Worm (Caenorhabditis elegans): ENCODE measurements around the gene Y17D7B.4.

The Y17D7B.4 gene

DNA sequence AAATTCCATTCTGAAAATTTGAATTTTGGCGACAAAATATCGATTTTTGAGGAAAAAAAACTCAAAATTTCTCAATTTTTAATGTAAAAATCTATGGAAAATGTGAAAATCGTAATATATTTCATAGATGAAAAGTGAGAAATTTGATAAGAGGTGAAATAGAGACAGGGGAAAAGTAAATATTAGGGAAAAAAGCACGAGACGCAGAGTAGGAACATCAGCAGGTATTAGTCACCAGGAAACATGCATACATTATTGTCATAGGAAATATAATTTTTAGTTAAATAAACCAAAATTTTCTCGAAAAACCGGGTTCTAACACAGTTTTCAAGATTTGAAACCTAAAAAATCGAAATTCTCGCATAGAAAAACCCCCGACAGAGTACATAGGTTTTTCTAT is 24.3 kb upstream of the Y17D7B.4 start, which contains the start of gene nhr-170:
Gene nhr-170, minus strand, starts transcription at position 16 of the 400 bp plus-strand sequence.
- TF ChIP-seq B0310.2 (tag; optimal IDR thresholded peaks at IDR 0.05) (no peak), hmbx-1 (tag; optimal IDR thresholded peaks at IDR 0.05) (no peak), hnd-1 (tag; optimal IDR thresholded peaks at IDR 0.05) (no peak), flt-1 (GFP tag; IDR thresholded peaks at IDR 0.05) (no peak), pes-1 (GFP tag; IDR thresholded peaks at IDR 0.05) (no peak), F13C5.2 (tag; optimal IDR thresholded peaks at IDR 0.05) (no peak), tbx-11 (GFP tag; IDR thresholded peaks at IDR 0.05) (no peak), ceh-13 (GFP tag; optimal IDR thresholded peaks at IDR 0.05) (no peak), tbx-37 (GFP tag; conservative IDR thresholded peaks at IDR 0.05) (no peak)

- no peak for TF ChIP-seq tra-4 (tag; optimal IDR thresholded peaks at IDR 0.05)
- TF ChIP-seq scrt-1 (GFP tag; IDR thresholded peaks at IDR 0.05): no peak
- TF ChIP-seq flt-1 (GFP tag; IDR thresholded peaks at IDR 0.05): no peak
- no peak for TF ChIP-seq tbx-37 (GFP tag; conservative IDR thresholded peaks at IDR 0.05)
- no peak for TF ChIP-seq B0310.2 (tag; optimal IDR thresholded peaks at IDR 0.05)
- TF ChIP-seq hmbx-1 (tag; optimal IDR thresholded peaks at IDR 0.05): no peak
- no peak for TF ChIP-seq tbx-11 (GFP tag; IDR thresholded peaks at IDR 0.05)
- no peak for TF ChIP-seq ceh-13 (GFP tag; optimal IDR thresholded peaks at IDR 0.05)
- no peak for TF ChIP-seq ets-7 (tag; optimal IDR thresholded peaks at IDR 0.05)
- TF ChIP-seq pes-1 (GFP tag; IDR thresholded peaks at IDR 0.05): no peak
- no peak for TF ChIP-seq ama-1 (optimal IDR thresholded peaks at IDR 0.05)
- no peak for TF ChIP-seq hmg-4 (GFP tag; optimal IDR thresholded peaks at IDR 0.05)
- no peak for TF ChIP-seq sea-1 (GFP tag; conservative IDR thresholded peaks at IDR 0.05)
- no peak for TF ChIP-seq aly-1 (tag; optimal IDR thresholded peaks at IDR 0.05)
- TF ChIP-seq F13C5.2 (tag; optimal IDR thresholded peaks at IDR 0.05): no peak
Measured at ce11 chrV:18790658-18791057, 14.2 kb upstream of the Y17D7B.4 start, which contains the start of gene nhr-231. nhr-231 (plus strand) TSS chrV:18790958.

DNA sequence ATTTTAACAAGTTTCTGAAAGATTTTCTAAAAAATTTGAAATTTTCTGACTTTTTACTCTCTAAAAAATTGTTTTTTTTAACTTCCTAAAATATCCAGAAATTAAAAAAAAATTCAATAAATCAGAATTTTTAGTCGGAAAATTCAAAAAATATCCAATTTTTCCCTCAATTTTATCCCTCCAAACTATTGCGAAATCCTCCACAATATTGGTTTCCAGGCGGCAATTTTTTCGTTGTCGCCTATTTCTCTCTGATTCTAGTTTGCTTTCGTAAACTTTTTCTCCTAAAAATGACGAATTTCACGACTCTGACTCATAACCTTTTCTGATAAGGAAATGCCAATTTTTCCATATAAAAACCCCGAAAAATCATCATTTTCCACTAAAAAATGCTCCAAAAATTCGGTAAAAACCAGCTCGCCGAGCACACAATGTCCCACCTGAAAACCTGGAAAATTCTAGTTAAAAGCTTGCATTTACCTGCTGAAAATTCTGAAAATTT is 11.0 kb upstream of the Y17D7B.4 start, which contains the start of gene Y17D7B.2:
Gene Y17D7B.2, plus strand, starts transcription at position 323 of the 502 bp plus-strand sequence.
- TF ChIP-seq ceh-13 (GFP tag; optimal IDR thresholded peaks at IDR 0.05): no peak
- no peak for TF ChIP-seq hnd-1 (tag; optimal IDR thresholded peaks at IDR 0.05)
- no peak for TF ChIP-seq hmg-4 (GFP tag; optimal IDR thresholded peaks at IDR 0.05)
- TF ChIP-seq hmbx-1 (tag; optimal IDR thresholded peaks at IDR 0.05): no peak
- TF ChIP-seq flt-1 (GFP tag; IDR thresholded peaks at IDR 0.05): no peak
- no peak for TF ChIP-seq tbx-37 (GFP tag; conservative IDR thresholded peaks at IDR 0.05)
- TF ChIP-seq tbx-11 (GFP tag; IDR thresholded peaks at IDR 0.05): no peak
- TF ChIP-seq ama-1 (optimal IDR thresholded peaks at IDR 0.05): no peak
- no peak for TF ChIP-seq sea-1 (GFP tag; conservative IDR thresholded peaks at IDR 0.05)
- TF ChIP-seq ceh-36 (tag; optimal IDR thresholded peaks at IDR 0.05): no peak

ce11 chrV:18786694-18787093 is 10.2 kb upstream of the Y17D7B.4 start, which contains the start of gene Y17D7B.3:
Y17D7B.3 (minus strand) TSS chrV:18786794.
- TF ChIP-seq ets-7 (tag; optimal IDR thresholded peaks at IDR 0.05) (no peak), B0310.2 (tag; optimal IDR thresholded peaks at IDR 0.05) (no peak), hnd-1 (tag; optimal IDR thresholded peaks at IDR 0.05) (no peak), tra-4 (tag; optimal IDR thresholded peaks at IDR 0.05) (no peak), scrt-1 (GFP tag; IDR thresholded peaks at IDR 0.05) (no peak), sea-1 (GFP tag; conservative IDR thresholded peaks at IDR 0.05) (no peak), ama-1 (optimal IDR thresholded peaks at IDR 0.05) (no peak), tbx-37 (GFP tag; conservative IDR thresholded peaks at IDR 0.05) (no peak), flt-1 (GFP tag; IDR thresholded peaks at IDR 0.05) (no peak), ceh-13 (GFP tag; optimal IDR thresholded peaks at IDR 0.05) (no peak), pes-1 (GFP tag; IDR thresholded peaks at IDR 0.05) (no peak), tbx-11 (GFP tag; IDR thresholded peaks at IDR 0.05) (no peak)

DNA sequence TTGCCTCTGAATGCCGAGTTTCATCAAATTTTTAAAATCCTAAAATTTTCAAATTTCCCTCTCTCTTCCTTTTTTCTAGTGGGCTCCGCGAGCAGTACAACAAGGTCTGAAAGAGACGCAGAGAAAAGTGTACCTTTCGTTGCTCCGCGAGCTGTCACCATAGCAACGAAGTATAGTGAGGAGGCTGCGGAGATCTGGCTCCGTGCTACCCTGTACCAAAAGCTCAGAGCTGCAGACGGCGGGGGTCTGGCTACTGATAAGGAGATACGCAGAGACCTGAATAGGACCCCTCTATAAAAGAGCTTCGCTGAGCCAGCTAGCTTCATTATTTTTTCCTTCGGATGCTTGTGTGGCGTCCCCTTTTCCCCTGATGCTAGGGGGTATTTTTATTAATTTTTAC is 7.0 kb upstream of the Y17D7B.4 start, which contains the start of gene Y17D7B.10:
Gene Y17D7B.10, plus strand, starts transcription at position 243 of the 400 bp plus-strand sequence.
- no peak for TF ChIP-seq ceh-13 (GFP tag; optimal IDR thresholded peaks at IDR 0.05)
- TF ChIP-seq tra-4 (tag; optimal IDR thresholded peaks at IDR 0.05): no peak
- TF ChIP-seq sea-1 (GFP tag; conservative IDR thresholded peaks at IDR 0.05): no peak
- TF ChIP-seq hmg-4 (GFP tag; optimal IDR thresholded peaks at IDR 0.05): no peak
- TF ChIP-seq B0310.2 (tag; optimal IDR thresholded peaks at IDR 0.05): no peak
- TF ChIP-seq hmbx-1 (tag; optimal IDR thresholded peaks at IDR 0.05): no peak
- no peak for TF ChIP-seq hnd-1 (tag; optimal IDR thresholded peaks at IDR 0.05)
- TF ChIP-seq tbx-11 (GFP tag; IDR thresholded peaks at IDR 0.05): no peak
- no peak for TF ChIP-seq flt-1 (GFP tag; IDR thresholded peaks at IDR 0.05)
- no peak for TF ChIP-seq ama-1 (optimal IDR thresholded peaks at IDR 0.05)

- TF ChIP-seq flt-1 (GFP tag; IDR thresholded peaks at IDR 0.05) (no peak), ama-1 (optimal IDR thresholded peaks at IDR 0.05) (no peak), F13C5.2 (tag; optimal IDR thresholded peaks at IDR 0.05) (no peak), hmg-4 (GFP tag; optimal IDR thresholded peaks at IDR 0.05) (no peak), pes-1 (GFP tag; IDR thresholded peaks at IDR 0.05) (no peak), scrt-1 (GFP tag; IDR thresholded peaks at IDR 0.05) (no peak), tbx-11 (GFP tag; IDR thresholded peaks at IDR 0.05) (no peak), tra-4 (tag; optimal IDR thresholded peaks at IDR 0.05) (no peak), ceh-36 (tag; optimal IDR thresholded peaks at IDR 0.05) (no peak), hmbx-1 (tag; optimal IDR thresholded peaks at IDR 0.05) (no peak), tbx-37 (GFP tag; conservative IDR thresholded peaks at IDR 0.05) (no peak)
Measured at ce11 chrV:18782747-18783146, 6.3 kb upstream of the Y17D7B.4 start.

ce11 chrV:18780605-18781004 is 4.1 kb upstream of the Y17D7B.4 start:
- no peak for TF ChIP-seq F13C5.2 (tag; optimal IDR thresholded peaks at IDR 0.05)

DNA sequence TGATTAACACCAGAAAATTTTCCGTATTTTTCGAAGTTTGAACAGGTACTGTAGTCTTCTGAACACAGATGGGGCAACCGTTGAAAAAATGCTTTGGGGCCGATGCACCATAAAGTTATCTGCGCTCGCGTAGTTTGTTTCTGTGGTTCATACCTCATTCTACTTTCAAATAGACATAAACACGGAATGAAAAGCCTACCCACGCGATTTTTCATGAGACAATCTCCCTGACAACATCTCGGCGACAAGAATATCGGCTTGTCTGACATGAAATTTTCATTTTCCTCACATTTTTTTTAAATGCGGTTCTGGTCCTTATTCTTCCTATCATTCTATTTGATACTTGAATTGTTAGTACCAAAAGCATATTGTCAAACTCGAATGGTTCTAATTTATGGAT is 3.7 kb downstream of the Y17D7B.4 start, which contains the start of gene clec-257:
Gene clec-257, plus strand, starts transcription at position 301 of the 400 bp plus-strand sequence.
- TF ChIP-seq aly-1 (tag; optimal IDR thresholded peaks at IDR 0.05) (no peak), tbx-37 (GFP tag; conservative IDR thresholded peaks at IDR 0.05) (no peak), flt-1 (GFP tag; IDR thresholded peaks at IDR 0.05) (no peak), tra-4 (tag; optimal IDR thresholded peaks at IDR 0.05) (no peak), sea-1 (GFP tag; conservative IDR thresholded peaks at IDR 0.05) (no peak)

Data from whole organism, early embryonic.